Worm (Caenorhabditis elegans) whole organism, L4/young adult: ENCODE results near the gene C45B11.5.

Experiments
- W03F9.2 ChIP-seq: fragments of 150-350 bp; optimal IDR thresholded peaks from 2 replicates; lab custom pipeline; 2014; ENCODE audit warnings: missing biosample characterization, missing genetic modification characterization
- dao-5 ChIP-seq: sonication (generic microtip); optimal IDR thresholded peaks from 2 replicates; lab custom pipeline; 2016; ENCODE audit warnings: missing genotype, missing genetic modification characterization, moderate library complexity, missing compliant biosample characterization
- him-1 ChIP-seq: sonication (generic microtip); optimal IDR thresholded peaks from 2 replicates; lab custom pipeline; 2016; ENCODE audit warnings: missing genotype, missing genetic modification reagents, missing genetic modification characterization, missing compliant biosample characterization

DNA sequence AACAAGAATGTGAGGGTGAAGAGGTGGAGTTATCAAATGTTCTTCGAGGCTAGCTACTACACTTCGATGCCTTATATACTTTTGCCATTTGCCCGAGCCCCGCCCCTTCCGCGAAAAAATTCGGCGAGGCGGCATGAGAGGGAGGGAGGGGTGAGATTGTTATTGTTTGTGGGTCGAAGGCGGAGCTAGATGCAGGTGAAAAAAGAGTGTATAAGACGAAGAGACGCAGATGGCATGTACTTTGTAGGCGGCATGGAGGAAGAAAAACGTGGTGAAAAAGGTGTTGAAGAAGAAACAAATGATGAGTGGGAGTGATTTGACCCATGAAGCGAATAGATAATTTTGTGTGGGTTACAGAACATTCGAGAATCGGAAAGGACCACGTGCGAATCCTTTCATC is 29.2 kb upstream of the C45B11.5 start, which contains the start of gene C13G3.1:
- TF ChIP-seq him-1 (tag; lab: Kevin White, UChicago) (no peak), W03F9.2 (tag; lab: Kevin White, UChicago) (no peak), dao-5 (tag; lab: Kevin White, UChicago) (no peak)
